Worm (Caenorhabditis elegans): Measurements from ENCODE around the gene ZK54.3.

ZK54.3 gene

DNA sequence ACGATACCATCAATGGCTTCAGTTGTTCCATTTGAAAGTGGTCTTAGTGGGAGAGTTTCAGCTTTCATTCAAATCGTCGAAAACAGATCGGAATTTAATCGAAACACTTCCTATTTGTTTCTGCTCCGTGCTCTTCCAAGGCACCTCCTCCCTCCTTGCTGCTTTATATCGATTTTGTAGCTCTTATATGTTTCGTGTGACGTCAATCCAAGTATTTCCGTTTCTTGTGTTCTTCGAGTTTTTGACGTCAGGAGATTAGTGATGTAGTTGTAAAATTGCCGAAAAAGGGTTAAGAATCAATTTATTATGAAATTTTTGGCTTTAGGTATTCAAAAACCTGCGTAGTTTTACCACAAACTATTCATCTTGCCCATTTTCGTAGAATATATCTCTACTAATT, at the start of gene ZK54.3:
TSS of gene ZK54.3 (minus strand) at position 391 of the 400 bp plus-strand sequence.
- TF ChIP-seq unc-62 (GFP tag; optimal IDR thresholded peaks at IDR 0.05): no peak

DNA sequence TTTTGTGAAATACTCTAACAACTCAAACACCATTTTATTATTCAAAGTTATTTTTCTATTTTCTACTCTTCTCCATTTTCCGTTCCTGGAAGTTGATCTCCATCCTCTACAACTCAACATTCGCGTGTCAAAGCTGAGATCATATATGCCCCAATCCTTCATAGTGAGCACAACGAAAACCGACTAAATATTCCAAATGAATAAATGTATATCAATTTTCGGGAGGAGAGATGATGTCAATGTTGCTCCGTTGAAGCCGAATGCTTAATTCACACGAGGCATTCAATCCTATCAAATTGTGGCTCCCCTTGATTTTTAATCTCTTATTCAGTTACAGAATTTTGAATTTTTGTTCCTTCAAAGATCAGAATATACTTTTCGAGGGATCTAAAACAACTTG, 49.7 kb upstream of the ZK54.3 start:
- TF ChIP-seq unc-62 (GFP tag; optimal IDR thresholded peaks at IDR 0.05): no peak

DNA sequence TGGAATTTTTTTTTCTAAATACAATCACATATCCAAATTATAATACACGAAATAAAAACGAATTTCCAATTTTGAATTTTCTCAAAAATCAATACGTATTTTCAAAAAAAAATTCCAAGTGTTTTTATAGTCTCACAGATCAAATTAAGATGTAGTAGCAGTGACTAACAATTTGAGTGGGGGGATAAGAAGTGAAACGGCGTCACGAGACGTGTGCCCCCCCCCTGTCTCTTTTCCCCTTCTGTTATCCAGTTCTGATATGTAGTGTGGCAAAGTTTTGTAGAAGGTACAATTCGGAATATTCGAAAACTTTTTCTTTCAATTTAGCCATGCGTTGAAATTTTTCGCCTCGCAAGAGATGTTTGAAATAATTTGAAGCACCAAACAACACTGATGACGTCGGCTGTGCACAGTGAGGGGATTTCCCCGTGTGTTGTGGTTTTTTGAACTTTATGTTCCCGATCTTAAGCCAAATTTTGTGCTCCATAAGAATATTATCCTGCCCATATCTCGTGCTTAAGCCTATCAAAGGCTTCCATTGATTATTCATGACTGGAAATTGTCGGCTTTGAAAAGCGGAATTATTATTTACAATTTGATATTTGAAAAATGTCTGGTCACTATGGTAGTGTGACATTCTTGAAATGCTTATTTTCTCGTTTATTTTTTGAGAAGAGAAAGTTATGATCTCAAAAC, 48.5 kb upstream of the ZK54.3 start:
- TF ChIP-seq unc-62 (GFP tag; optimal IDR thresholded peaks at IDR 0.05): no peak

DNA sequence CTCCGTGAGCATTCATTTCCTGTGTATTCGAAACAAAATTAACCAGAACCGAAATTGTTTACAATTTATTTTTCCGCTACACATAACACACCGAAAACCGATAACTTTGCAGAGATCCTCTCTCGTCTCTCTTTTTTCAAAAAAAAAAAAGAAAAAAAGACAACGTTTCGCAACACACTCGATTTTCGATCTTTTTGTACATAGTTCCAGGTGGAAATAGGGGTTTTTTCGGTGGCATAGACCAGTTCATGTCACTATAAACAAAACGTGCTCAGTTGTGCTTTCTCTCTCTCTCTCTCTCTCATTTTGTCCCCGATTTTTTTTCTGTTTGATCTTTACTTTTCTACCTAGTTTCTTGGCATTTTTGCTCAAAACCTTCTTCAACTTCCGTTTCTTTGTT, 47.6 kb upstream of the ZK54.3 start:
- no peak for TF ChIP-seq unc-62 (GFP tag; optimal IDR thresholded peaks at IDR 0.05)

DNA sequence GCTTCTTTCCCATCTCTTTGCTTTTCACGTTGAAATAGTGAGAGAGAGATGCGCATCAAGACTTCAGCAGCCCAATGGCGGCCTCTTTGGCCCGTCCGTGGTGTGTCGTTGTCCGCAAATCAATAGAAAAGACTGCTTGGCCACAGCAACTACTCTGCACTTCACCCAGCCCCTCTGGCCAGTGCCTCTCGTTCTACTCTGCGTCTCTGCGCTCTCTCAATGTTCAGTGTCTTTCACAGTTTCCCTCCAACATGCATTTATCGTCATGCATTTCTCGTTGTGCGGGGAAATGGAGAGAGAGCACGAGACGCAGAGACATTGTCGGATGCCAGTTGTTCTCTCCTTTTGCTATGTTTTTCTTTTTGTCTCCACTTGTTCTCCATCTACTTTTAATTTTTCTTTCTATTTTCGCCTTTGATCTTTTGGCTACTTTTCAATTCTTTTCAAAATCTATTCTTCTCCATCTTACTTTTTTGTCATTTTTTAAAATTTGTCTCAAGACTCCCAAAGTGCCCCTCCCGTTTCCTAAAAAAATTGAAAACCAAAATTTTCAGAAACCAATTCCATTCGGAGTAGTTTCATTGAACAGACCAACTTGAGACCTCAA, 46.8 kb upstream of the ZK54.3 start, which contains the start of gene nhr-1:
TSS of gene nhr-1 (plus strand) at position 557 of the 607 bp plus-strand sequence.
- TF ChIP-seq unc-62 (GFP tag; optimal IDR thresholded peaks at IDR 0.05): no peak

DNA sequence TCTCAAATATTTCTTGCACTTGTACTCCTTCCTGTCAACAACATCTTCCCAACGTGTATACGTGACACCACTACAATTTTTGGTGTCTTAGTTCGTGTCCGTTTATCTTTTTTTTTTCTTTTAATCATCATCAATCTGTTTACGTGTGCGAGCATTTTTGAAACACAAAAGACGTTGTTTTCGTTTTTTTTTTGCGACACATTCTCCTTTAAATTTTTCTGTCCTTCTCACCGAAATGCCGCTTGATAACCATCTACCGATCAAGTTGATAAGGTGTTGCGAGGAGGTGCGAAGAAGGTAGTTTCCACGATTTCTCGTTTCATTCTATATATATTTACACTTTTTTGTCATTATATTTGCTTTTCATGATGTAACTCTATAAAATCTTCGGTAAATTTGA, 43.7 kb upstream of the ZK54.3 start:
- no peak for TF ChIP-seq unc-62 (GFP tag; optimal IDR thresholded peaks at IDR 0.05)

DNA sequence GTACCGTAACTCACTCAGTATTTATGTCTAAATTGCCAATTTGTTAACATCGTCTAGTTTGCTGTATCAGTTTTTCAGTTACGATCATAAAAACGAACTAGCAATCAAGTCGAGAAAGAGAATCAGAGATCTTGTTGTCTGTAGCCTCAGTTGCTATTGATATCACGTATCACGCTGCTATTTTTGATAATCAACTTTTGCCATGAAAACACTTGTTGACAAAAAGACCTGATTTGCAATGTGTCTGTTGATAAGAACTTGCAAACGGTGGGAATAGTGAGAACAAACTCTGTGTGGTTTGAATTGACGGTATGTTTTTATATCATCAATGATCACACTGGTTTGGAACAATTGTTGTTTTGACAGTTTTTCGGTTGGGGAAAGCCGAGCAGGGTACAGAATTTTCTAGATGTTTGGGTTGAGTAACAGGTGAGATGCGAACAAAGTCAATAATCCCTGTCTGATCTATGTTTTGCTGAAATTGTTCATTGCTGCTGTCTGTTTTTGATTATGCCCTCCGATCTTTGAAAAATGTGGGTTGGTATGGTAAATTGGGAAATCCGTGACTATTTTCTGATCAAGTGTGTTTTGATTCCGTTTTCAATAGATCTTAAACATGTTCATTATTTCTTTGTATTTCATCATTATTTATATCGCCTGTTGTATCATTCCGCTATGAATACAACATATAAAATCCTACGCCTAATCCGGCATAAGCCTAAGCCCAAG, 42.4 kb upstream of the ZK54.3 start:
- TF ChIP-seq unc-62 (GFP tag; optimal IDR thresholded peaks at IDR 0.05): no peak

DNA sequence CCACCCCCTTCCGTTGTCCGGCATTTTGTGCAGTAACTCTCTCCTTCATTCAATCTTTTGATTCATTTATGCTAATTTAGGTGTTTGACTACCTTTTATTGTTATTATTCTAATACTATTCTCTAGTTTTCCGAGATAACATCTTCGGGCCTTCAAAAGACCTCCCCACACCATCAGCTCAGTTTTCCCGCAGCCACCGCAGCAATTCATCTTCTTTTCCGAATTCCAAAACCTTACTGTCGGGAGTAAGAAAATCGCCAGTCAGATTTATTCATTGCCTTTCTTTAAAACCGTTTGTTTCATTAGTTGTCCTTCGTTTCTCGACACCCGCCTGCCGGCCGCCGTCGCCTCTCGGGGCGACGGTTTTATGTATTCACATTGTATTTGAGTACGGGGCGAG, 41.3 kb upstream of the ZK54.3 start:
- TF ChIP-seq unc-62 (GFP tag; optimal IDR thresholded peaks at IDR 0.05): no peak

DNA sequence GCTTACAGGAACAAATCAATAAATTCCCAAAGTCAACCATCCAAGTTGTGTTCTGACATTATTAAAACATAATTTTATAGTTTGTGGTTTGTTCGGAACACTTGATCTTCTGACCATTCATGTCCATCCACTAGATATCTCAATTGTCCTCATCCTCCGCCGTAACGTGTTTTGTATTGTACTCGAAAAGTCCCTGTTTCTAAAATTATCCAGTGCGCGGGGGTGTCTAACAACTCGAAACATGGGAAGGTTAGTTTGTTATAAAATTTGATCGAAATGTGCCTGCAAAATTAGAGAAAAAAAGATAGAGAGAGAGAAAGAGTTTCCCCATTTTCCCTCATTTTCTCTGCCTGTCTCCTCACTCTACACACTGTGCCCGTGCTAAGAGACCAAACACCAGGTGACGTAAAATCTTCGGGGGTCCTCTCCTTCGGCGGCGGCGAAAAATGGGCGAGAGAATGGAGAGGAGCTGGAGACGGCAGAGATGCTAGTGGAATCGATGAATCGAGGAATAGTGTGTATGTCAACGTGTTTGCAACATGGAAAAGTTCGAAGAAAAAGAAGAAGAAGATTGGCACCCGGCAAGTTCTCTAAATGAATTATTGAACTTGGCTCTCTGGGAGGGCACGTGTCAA, 38.9 kb upstream of the ZK54.3 start:
- TF ChIP-seq unc-62 (GFP tag; optimal IDR thresholded peaks at IDR 0.05): no peak

DNA sequence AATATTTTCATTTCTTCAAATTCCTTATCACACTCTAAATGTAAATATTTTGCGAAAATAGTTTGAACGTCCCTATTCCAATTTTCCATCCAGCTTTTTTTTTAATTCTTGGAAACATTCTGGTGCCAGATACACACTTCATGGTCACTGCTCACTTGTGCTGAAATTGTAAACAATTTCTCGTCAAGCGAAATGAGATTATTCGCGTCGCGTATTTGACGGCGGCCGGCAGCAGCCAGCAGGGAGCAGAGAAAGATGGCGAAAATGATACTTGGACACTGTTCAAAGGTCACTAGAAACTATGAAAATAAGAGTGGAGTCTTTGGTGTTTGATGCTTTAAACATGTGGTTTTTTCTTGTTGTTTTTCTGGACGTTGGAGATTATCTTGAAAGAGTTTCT, 37.6 kb upstream of the ZK54.3 start:
- no peak for TF ChIP-seq unc-62 (GFP tag; optimal IDR thresholded peaks at IDR 0.05)

DNA sequence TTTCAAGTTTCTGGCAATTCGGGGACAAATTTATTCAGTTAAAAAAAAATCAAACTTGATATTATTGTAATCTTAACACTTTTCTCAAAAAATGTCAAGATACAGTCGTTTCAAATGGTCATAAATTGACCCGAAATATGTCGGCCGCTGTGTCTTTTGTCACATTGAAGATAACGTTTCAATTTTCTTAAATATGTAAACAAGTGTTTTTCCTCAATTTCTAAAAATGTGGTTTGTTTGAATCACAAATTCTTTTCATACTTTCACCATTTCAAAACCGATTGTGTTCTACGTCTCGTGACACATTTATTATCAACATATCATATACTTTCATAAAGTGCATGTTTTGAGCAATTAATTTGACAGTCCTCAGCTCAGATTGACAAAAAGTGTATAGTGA, 35.4 kb upstream of the ZK54.3 start:
- no peak for TF ChIP-seq unc-62 (GFP tag; optimal IDR thresholded peaks at IDR 0.05)

DNA sequence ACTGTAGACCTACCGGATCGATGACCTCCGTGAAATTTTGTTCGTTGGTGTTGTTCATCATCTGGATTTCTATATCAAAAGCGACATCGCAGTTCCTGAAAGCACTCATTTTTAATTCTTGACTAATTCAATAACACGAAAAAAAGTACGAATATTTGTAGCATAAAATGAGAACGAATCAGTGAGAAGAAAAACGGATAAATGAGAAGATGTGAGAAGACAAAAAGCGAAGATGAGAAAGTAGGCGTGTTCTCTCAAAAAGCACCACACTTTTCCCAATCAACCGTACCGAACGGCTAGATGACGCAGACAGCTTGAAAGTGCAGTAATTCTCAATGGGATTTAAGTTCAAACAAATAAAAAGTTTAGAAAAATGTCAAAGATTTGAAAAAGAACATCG, 19.9 kb upstream of the ZK54.3 start, which contains the start of gene npr-24:
TSS of gene npr-24 (minus strand) at position 101 of the 400 bp plus-strand sequence.
- TF ChIP-seq unc-62 (GFP tag; optimal IDR thresholded peaks at IDR 0.05): no peak

DNA sequence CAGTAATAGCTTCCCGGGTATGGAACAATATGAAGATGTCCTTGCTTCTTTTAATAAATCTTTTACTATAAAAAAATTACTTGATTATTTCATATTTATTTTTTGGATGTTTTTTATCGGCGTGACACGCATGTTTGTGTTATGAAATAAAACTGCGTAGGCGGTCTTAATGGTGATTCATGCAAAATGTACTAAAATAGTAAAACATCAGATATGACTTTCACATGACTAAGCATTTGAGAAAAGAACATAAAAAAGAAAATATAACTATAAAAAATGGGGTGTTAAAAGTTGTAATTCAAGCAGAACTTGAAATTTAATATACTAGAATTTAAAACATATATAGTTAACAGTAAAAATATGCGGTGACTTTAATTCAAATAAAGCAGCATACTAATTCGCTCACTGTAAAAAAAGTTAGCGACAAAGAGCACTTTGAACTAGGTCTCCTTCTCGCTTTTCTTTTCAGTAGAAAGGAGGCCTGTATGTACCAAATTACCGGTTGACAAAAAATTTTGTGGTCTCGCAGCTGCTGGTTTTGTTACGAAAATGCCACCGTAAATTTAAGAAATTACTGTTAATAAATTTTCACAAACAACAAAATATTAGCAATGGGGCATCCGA, 15.2 kb upstream of the ZK54.3 start:
- no peak for TF ChIP-seq unc-62 (GFP tag; optimal IDR thresholded peaks at IDR 0.05)

DNA sequence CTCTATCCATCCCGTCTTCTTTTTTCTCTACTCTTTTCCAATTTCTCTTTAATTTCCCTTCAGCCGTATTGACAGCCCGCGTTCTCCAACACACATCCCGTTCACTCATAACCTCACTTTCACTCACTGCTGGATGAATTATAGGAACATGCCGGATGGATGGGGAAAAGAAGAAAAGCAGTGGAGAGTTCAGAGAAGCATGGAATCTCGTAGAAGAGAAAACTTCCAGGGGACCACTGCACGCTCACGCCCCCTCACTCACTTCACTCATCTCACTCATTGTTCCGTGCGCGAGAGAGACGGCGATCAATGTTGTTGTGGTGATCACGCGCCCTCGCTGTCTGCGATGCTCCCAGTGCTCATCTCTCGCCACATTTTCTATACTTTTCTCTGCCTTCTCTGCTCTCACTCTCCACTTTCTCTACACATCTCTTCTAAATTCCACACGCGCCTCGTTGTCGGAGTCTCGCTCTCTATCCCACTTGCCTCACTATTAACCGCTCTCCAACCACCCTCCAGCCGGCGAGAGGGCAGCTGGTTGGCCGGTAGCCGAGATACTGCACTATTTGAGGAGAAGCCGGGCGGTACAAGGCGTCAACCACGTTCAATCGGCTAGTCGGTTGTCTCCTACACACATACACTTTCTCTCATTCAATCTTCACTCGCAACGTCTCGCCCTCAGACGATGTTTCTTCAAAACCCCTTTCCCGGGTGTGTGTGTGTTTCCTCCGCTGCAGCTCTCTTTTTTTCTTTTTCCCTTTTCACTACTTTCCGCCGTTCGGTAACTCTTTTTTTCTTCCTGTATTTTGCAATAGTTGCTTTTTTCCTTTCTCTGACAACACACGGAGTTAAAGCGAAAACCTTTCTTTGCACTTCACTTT, 13.1 kb upstream of the ZK54.3 start:
- peak; percentile 6 for TF ChIP-seq unc-62 (GFP tag; optimal IDR thresholded peaks at IDR 0.05)

DNA sequence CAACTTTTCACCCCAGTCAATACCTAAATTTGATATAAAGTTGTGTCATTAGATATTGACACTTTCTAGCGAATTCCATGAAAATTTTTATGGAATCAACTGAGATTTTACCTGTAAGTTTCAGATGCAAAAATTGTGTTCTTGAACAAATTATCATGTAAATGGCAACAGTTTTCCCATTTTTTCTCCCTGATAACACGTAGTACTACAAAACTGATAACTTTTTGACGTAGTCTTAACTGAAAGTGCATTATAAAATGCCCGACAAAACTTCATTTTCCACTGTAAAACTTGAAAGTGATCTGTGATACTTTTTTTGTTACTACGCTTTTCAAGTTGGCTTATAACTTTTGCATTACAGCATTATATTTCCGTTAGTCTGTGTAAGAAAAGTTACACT, 11.9 kb upstream of the ZK54.3 start:
- no peak for TF ChIP-seq unc-62 (GFP tag; optimal IDR thresholded peaks at IDR 0.05)
